Fruit fly (Drosophila melanogaster) whole organism, embryonic: ENCODE data around the gene Sfp23F.

Source experiments
- Adf1 ChIP-seq: fragments of 200-800 bp; sonication (Bioruptor generic); IDR thresholded peaks from 2 replicates; pipeline ENCODE4 v1.3.6; 2022; ENCODE audit warnings: missing biosample characterization, missing genetic modification characterization
- Aef1 ChIP-seq: fragments of 200-800 bp; sonication (Bioruptor generic); IDR thresholded peaks from 3 replicates; pipeline ENCODE4 v1.3.6; 2022; ENCODE audit warnings: missing biosample characterization, missing genetic modification characterization
- CG11504 ChIP-seq: fragments of 200-800 bp; sonication (Bioruptor generic); optimal IDR thresholded peaks from 3 replicates; lab custom pipeline; 2019; ENCODE audit warnings: missing biosample characterization, mild to moderate bottlenecking, missing genetic modification characterization, moderate library complexity
- CG12219 ChIP-seq: fragments of 200-800 bp; sonication (Bioruptor generic); optimal IDR thresholded peaks from 3 replicates; lab custom pipeline; 2018; ENCODE audit warnings: missing biosample characterization, mild to moderate bottlenecking, missing genetic modification characterization
- CG1233 ChIP-seq: fragments of 200-800 bp; sonication (Bioruptor generic); optimal IDR thresholded peaks from 4 replicates; lab custom pipeline; 2018; ENCODE audit warnings: missing biosample characterization, mild to moderate bottlenecking, missing genetic modification characterization
- CG12769 ChIP-seq: fragments of 200-800 bp; sonication (Bioruptor generic); optimal IDR thresholded peaks from 2 replicates; lab custom pipeline; 2019; ENCODE audit warnings: missing biosample characterization, mild to moderate bottlenecking, missing genetic modification characterization, moderate library complexity
- CG15514 ChIP-seq: fragments of 200-800 bp; sonication (Bioruptor generic); optimal IDR thresholded peaks from 3 replicates; lab custom pipeline; 2017; ENCODE audit warnings: missing biosample characterization, missing genetic modification characterization, mild to moderate bottlenecking, moderate library complexity, missing genetic modification reagents
- CG2120 ChIP-seq: fragments of 200-800 bp; sonication (Bioruptor generic); optimal IDR thresholded peaks from 3 replicates; lab custom pipeline; 2016; ENCODE audit warnings: missing biosample characterization, missing genetic modification characterization
- CG31365 ChIP-seq: fragments of 200-800 bp; sonication (Bioruptor generic); optimal IDR thresholded peaks from 2 replicates; lab custom pipeline; 2018; ENCODE audit warnings: missing biosample characterization, mild to moderate bottlenecking, missing genetic modification characterization
- CG32532 ChIP-seq: fragments of 200-800 bp; sonication (Bioruptor generic); IDR thresholded peaks from 2 replicates; pipeline ENCODE4 v1.3.6; 2022; ENCODE audit warnings: missing biosample characterization, missing genetic modification characterization
- CG3838 ChIP-seq: fragments of 200-800 bp; sonication (Bioruptor generic); optimal IDR thresholded peaks from 3 replicates; lab custom pipeline; 2016; ENCODE audit warnings: missing biosample characterization, missing genetic modification characterization
- CG3847 ChIP-seq: fragments of 200-800 bp; sonication (Bioruptor generic); IDR thresholded peaks from 2 replicates; pipeline ENCODE4 v1.3.6; 2022; ENCODE audit warnings: missing biosample characterization, missing genetic modification characterization
- CG4360 ChIP-seq: fragments of 200-800 bp; sonication (Bioruptor generic); IDR thresholded peaks from 2 replicates; pipeline ENCODE4 v1.3.6; 2022; ENCODE audit warnings: missing biosample characterization, missing genetic modification characterization
- CG5245 ChIP-seq: fragments of 200-800 bp; sonication (Bioruptor generic); optimal IDR thresholded peaks from 3 replicates; lab custom pipeline; 2016; ENCODE audit warnings: missing biosample characterization, missing genetic modification characterization
- CG7745 ChIP-seq: fragments of 200-800 bp; sonication (Bioruptor generic); optimal IDR thresholded peaks from 2 replicates; lab custom pipeline; 2018; ENCODE audit warnings: missing biosample characterization, mild to moderate bottlenecking, missing genetic modification characterization, moderate library complexity
- CG8765 ChIP-seq: fragments of 200-800 bp; sonication (Bioruptor generic); IDR thresholded peaks from 2 replicates; pipeline ENCODE4 v1.3.6; 2022; ENCODE audit warnings: missing biosample characterization, missing genetic modification characterization
- CG9437 ChIP-seq: fragments of 200-800 bp; sonication (Bioruptor generic); optimal IDR thresholded peaks from 2 replicates; lab custom pipeline; 2018; ENCODE audit warnings: missing biosample characterization, mild to moderate bottlenecking, missing genetic modification characterization
- CoRest ChIP-seq: fragments of 200-800 bp; sonication (Bioruptor generic); optimal IDR thresholded peaks from 3 replicates; lab custom pipeline; 2018; ENCODE audit warnings: missing biosample characterization, mild to moderate bottlenecking, missing genetic modification characterization, moderate library complexity
- Dfd ChIP-seq, 2 experiments: fragments of >200 bp; optimal IDR thresholded peaks; 2 replicates each; lab custom pipeline; 2017; ENCODE audit warnings: missing biosample characterization in 2 of 2, missing genetic modification characterization in 2 of 2
- Hmr ChIP-seq: fragments of 200-800 bp; sonication (Bioruptor generic); optimal IDR thresholded peaks from 3 replicates; lab custom pipeline; 2017; ENCODE audit warnings: mild to moderate bottlenecking, missing biosample characterization, missing genetic modification reagents, missing genetic modification characterization
- Hr51 ChIP-seq, 2 experiments: fragments of 200-800 bp; sonication (Bioruptor generic); optimal IDR thresholded peaks; 2 replicates in 1 of 2; 3 replicates in 1 of 2; lab custom pipeline; 2016 to 2018; ENCODE audit warnings: missing biosample characterization in 2 of 2, missing genetic modification characterization in 2 of 2, mild to moderate bottlenecking in 1 of 2, moderate library complexity in 1 of 2
- Med ChIP-seq: fragments of 200-800 bp; sonication (Bioruptor generic); peaks from one replicate; lab custom pipeline; 2016; ENCODE audit warnings: missing biosample characterization, missing genetic modification characterization, mild to moderate bottlenecking, inconsistent platforms, moderate library complexity
- Oli ChIP-seq: fragments of 200-800 bp; sonication (Bioruptor generic); optimal IDR thresholded peaks from 2 replicates; lab custom pipeline; 2018; ENCODE audit warnings: missing biosample characterization, mild to moderate bottlenecking, missing genetic modification characterization, moderate library complexity
- Poxn ChIP-seq: fragments of 200-800 bp; sonication (Bioruptor generic); IDR thresholded peaks from 2 replicates; pipeline ENCODE4 v1.3.6; 2022; ENCODE audit warnings: missing biosample characterization, missing genetic modification characterization
- Ptx1 ChIP-seq: fragments of 200-800 bp; sonication (Bioruptor generic); IDR thresholded peaks from 2 replicates; pipeline ENCODE4 v1.3.6; 2022; ENCODE audit warnings: missing biosample characterization, missing genetic modification characterization
- Rfx ChIP-seq: fragments of 200-800 bp; sonication (Bioruptor generic); IDR thresholded peaks from 2 replicates; pipeline ENCODE4 v1.3.6; 2022; ENCODE audit warnings: missing biosample characterization, missing genetic modification characterization
- Scr ChIP-seq: fragments of 200-800 bp; sonication (Bioruptor generic); IDR thresholded peaks from 2 replicates; pipeline ENCODE4 v1.3.6; 2022; ENCODE audit warnings: missing biosample characterization, missing genetic modification characterization; ENCODE audit not compliant: partially characterized antibody
- Ssrp ChIP-seq: fragments of 200-800 bp; sonication (Bioruptor generic); optimal IDR thresholded peaks from 2 replicates; lab custom pipeline; 2018; ENCODE audit warnings: missing biosample characterization, mild to moderate bottlenecking, missing genetic modification characterization, moderate library complexity
- ab ChIP-seq: fragments of 200-800 bp; sonication (Bioruptor generic); optimal IDR thresholded peaks from 2 replicates; lab custom pipeline; 2016; ENCODE audit warnings: missing biosample characterization, missing genetic modification characterization
- bbx ChIP-seq: fragments of 200-800 bp; sonication (Bioruptor generic); IDR thresholded peaks from 2 replicates; pipeline ENCODE4 v1.3.6; 2022; ENCODE audit warnings: missing biosample characterization, missing genetic modification characterization; ENCODE audit not compliant: partially characterized antibody
- cas ChIP-seq: fragments of 200-800 bp; sonication (Bioruptor generic); IDR thresholded peaks from 2 replicates; pipeline ENCODE4 v1.3.6; 2022; ENCODE audit warnings: missing biosample characterization, missing genetic modification characterization
- croc ChIP-seq: fragments of 200-800 bp; sonication (Bioruptor generic); conservative IDR thresholded peaks from 3 replicates; pipeline ENCODE4 v1.3.6; 2022; ENCODE audit warnings: missing biosample characterization, missing genetic modification characterization
- crol ChIP-seq: fragments of 200-800 bp; sonication (Bioruptor generic); IDR thresholded peaks from 2 replicates; pipeline ENCODE4 v1.3.6; 2022; ENCODE audit warnings: missing biosample characterization, missing genetic modification characterization
- cwo ChIP-seq: fragments of 200-800 bp; sonication (Bioruptor generic); optimal IDR thresholded peaks from 3 replicates; lab custom pipeline; 2017; ENCODE audit warnings: missing biosample characterization, missing genetic modification characterization, mild to moderate bottlenecking, moderate library complexity, missing genetic modification reagents
- fd102C ChIP-seq: fragments of 200-800 bp; sonication (Bioruptor generic); optimal IDR thresholded peaks from 2 replicates; lab custom pipeline; 2018; ENCODE audit warnings: missing biosample characterization, mild to moderate bottlenecking, missing genetic modification characterization, moderate library complexity
- gem ChIP-seq: fragments of 200-800 bp; sonication (Bioruptor generic); optimal IDR thresholded peaks from 2 replicates; lab custom pipeline; 2019; ENCODE audit warnings: missing biosample characterization, mild to moderate bottlenecking, missing genetic modification characterization, moderate library complexity
- grau ChIP-seq: fragments of 200-800 bp; optimal IDR thresholded peaks from 3 replicates; lab custom pipeline; 2019; ENCODE audit warnings: missing biosample characterization, mild to moderate bottlenecking, missing genetic modification characterization, moderate library complexity
- gro ChIP-seq: fragments of 200-800 bp; sonication (Bioruptor generic); optimal IDR thresholded peaks from 2 replicates; lab custom pipeline; 2016; ENCODE audit warnings: missing biosample characterization, missing genetic modification characterization
- gsb-n ChIP-seq: fragments of 200-800 bp; sonication (Bioruptor generic); optimal IDR thresholded peaks from 3 replicates; lab custom pipeline; 2018; ENCODE audit warnings: missing biosample characterization, mild to moderate bottlenecking, missing genetic modification characterization
- ham ChIP-seq: fragments of 200-800 bp; sonication (Bioruptor generic); IDR thresholded peaks from 2 replicates; pipeline ENCODE4 v1.3.6; 2022; ENCODE audit warnings: missing biosample characterization, missing genetic modification characterization
- hkb ChIP-seq, 2 experiments: fragments of 200-800 bp in 1 of 2; fragments of >200 bp in 1 of 2; sonication (Bioruptor generic) in 1 of 2; IDR thresholded peaks in 1 of 2; optimal IDR thresholded peaks in 1 of 2; 2 replicates each; pipeline versions ENCODE4 v1.3.6 to Lab custom; 2017 to 2022; ENCODE audit warnings: missing biosample characterization in 1 of 2, missing genetic modification characterization in 1 of 2
- jing ChIP-seq: fragments of 200-800 bp; sonication (Bioruptor generic); optimal IDR thresholded peaks from 2 replicates; lab custom pipeline; 2018; ENCODE audit warnings: missing biosample characterization, mild to moderate bottlenecking, missing genetic modification characterization
- jumu ChIP-seq: fragments of 200-800 bp; sonication (Bioruptor generic); optimal IDR thresholded peaks from 3 replicates; lab custom pipeline; 2016; ENCODE audit warnings: missing biosample characterization, missing genetic modification characterization
- lilli ChIP-seq: fragments of 200-800 bp; sonication (Bioruptor generic); optimal IDR thresholded peaks from 3 replicates; lab custom pipeline; 2016; ENCODE audit warnings: missing biosample characterization, missing genetic modification characterization
- lmd ChIP-seq: fragments of 200-800 bp; sonication (Bioruptor generic); IDR thresholded peaks from 2 replicates; pipeline ENCODE4 v1.3.6; 2022; ENCODE audit warnings: missing biosample characterization, missing genetic modification characterization
- pb ChIP-seq: fragments of 200-800 bp; sonication (Bioruptor generic); optimal IDR thresholded peaks from 3 replicates; lab custom pipeline; 2016; ENCODE audit warnings: missing biosample characterization, missing genetic modification characterization
- pfk ChIP-seq: fragments of 200-800 bp; sonication (Bioruptor generic); optimal IDR thresholded peaks from 2 replicates; lab custom pipeline; 2018; ENCODE audit warnings: missing biosample characterization, mild to moderate bottlenecking, missing genetic modification characterization, moderate library complexity
- psq ChIP-seq: fragments of 200-800 bp; sonication (Bioruptor generic); optimal IDR thresholded peaks from 2 replicates; lab custom pipeline; 2017; ENCODE audit warnings: missing biosample characterization, missing genetic modification characterization
- unc-4 ChIP-seq: fragments of 200-800 bp; sonication (Bioruptor generic); IDR thresholded peaks from 2 replicates; pipeline ENCODE4 v1.3.6; 2022; ENCODE audit warnings: missing biosample characterization, missing genetic modification characterization; ENCODE audit not compliant: partially characterized antibody

The Sfp23F gene

DNA sequence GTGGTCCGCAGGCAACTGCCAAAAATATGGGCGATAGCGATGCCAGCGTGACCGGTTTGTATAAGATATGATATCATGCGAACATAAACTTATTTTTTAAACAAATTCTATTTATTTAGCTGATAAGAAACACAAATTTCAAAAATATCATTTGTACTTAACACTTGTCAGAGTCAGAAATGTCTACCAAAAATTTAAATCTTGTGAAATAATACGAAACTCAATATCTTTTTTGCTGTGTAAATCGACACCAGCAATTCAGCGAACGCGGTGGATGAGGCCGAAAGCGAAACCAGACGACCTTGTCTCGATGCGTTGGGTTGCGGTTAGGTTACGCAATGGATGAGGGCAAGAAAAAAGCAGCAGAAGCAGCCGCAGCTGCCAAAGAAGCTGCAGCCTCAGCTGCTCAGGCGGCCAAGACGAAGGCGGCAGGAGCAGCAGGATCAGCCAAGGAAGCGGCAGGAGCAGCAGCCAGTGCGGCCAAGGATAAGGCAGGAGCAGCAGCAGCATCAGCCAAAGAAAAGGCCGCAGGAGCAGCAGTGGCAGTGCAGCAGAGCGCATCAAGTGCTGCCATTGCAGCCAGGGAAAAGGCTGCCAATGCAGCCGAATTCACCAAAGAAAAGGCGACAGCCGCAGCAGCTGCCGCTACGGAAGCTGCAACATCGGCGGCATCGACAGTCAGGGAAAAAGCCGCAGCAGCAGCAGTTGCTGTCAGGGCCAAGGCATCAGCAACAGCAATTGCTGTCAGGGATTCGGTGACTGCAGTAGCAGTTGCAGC is 29.2 kb upstream of the Sfp23F start, which contains the start of gene CG31952:
TSS of gene CG31952 (plus strand) at position 167 of the 778 bp plus-strand sequence.
- peak; percentile 21 for TF ChIP-seq gem (tag; lab: Kevin White, UChicago)
- TF ChIP-seq bbx (GFP tag; lab: Robert Waterston, UW) = no peak
- TF ChIP-seq CG2120 (GFP tag; lab: Kevin White, UChicago) = peak; percentile 33
- peak; percentile 1 for TF ChIP-seq gro (GFP tag; lab: Kevin White, UChicago)
- TF ChIP-seq Rfx (GFP tag; lab: Robert Waterston, UW) = 0 out of 2 replicates have a peak, but pooled peaks have one; percentile 10
- peak; percentile 43 for TF ChIP-seq CG11504 (tag; lab: Kevin White, UChicago)
- TF ChIP-seq lilli = peak; percentile 32
- no peak for TF ChIP-seq jumu (GFP tag; lab: Kevin White, UChicago)
- TF ChIP-seq jing (GFP tag; lab: Kevin White, UChicago) = no peak
- TF ChIP-seq CG32532 = no peak
- no peak for TF ChIP-seq CG4360 (GFP tag; lab: Robert Waterston, UW)
- no peak for TF ChIP-seq pfk
- no peak for TF ChIP-seq Hmr (GFP tag; lab: Kevin White, UChicago)
- no peak for TF ChIP-seq unc-4 (GFP tag; lab: Robert Waterston, UW)
- no peak for TF ChIP-seq CG31365
- peak in 1 of 2 experiments; percentile 33 for TF ChIP-seq Hr51 (GFP tag; optimal IDR thresholded peaks at IDR 0.05; lab: Kevin White, UChicago)
- 0 out of 2 replicates have a peak, but pooled peaks have one; percentile 11 for TF ChIP-seq Ptx1 (GFP tag; lab: Robert Waterston, UW)
- TF ChIP-seq Adf1 (GFP tag; lab: Robert Waterston, UW) = no peak
- TF ChIP-seq Scr (GFP tag; lab: Robert Waterston, UW) = no peak
- TF ChIP-seq psq = no peak
- TF ChIP-seq CoRest (tag; lab: Kevin White, UChicago) = peak; percentile 17
- TF ChIP-seq Med (GFP tag; lab: Kevin White, UChicago) = peak; percentile 67
- no peak for TF ChIP-seq croc
- TF ChIP-seq CG8765 = no peak
- no peak for TF ChIP-seq pb (GFP tag; lab: Kevin White, UChicago)
- no peak for TF ChIP-seq CG9437 (GFP tag; lab: Kevin White, UChicago)
- TF ChIP-seq grau = peak; percentile 37
- TF ChIP-seq cwo (GFP tag; lab: Kevin White, UChicago) = no peak
- TF ChIP-seq CG1233 (GFP tag; lab: Kevin White, UChicago) = no peak
- no peak for TF ChIP-seq ham (GFP tag; lab: Robert Waterston, UW)
- TF ChIP-seq CG12219 (GFP tag; lab: Kevin White, UChicago) = no peak
- no peak for TF ChIP-seq Poxn (GFP tag; lab: Robert Waterston, UW)
- TF ChIP-seq CG15514 (GFP tag; lab: Kevin White, UChicago) = no peak
- peak; percentile 38; the same call in 1 of the 2 replicates for TF ChIP-seq CG3847 (GFP tag; lab: Robert Waterston, UW)
- no peak for TF ChIP-seq fd102C
- no peak for TF ChIP-seq cas (GFP tag; lab: Robert Waterston, UW)
- TF ChIP-seq ab (GFP tag; lab: Kevin White, UChicago) = no peak
- TF ChIP-seq Dfd (GFP tag; optimal IDR thresholded peaks at IDR 0.05; lab: Kevin White, UChicago) = no peak
- no peak for TF ChIP-seq CG3838 (GFP tag; lab: Kevin White, UChicago)
- 0 out of 2 replicates have a peak, but pooled peaks have one; percentile 6 for TF ChIP-seq lmd (GFP tag; lab: Robert Waterston, UW)
- TF ChIP-seq gsb-n (tag; lab: Kevin White, UChicago) = no peak
- no peak for TF ChIP-seq crol (GFP tag; lab: Robert Waterston, UW)
- TF ChIP-seq hkb (optimal IDR thresholded peaks at IDR 0.05; lab: Kevin White, UChicago) = no peak
- TF ChIP-seq hkb (GFP tag; IDR thresholded peaks at IDR 0.05; lab: Robert Waterston, UW) = peak; percentile 50
- no peak for TF ChIP-seq CG7745 (tag; lab: Kevin White, UChicago)
- TF ChIP-seq CG5245 (GFP tag; lab: Kevin White, UChicago) = no peak
- TF ChIP-seq Aef1 (GFP tag; lab: Robert Waterston, UW) = peak; percentile 49; the same call in 2 of the 3 replicates
- TF ChIP-seq CG12769 = peak; percentile 20
- no peak for TF ChIP-seq Oli
- TF ChIP-seq Ssrp = no peak
